Fruit fly (Drosophila melanogaster) whole organism, prepupa: Measurements from ENCODE around the gene CG7218.

Experiments
- Blimp-1 ChIP-seq: fragments of 200-800 bp; sonication (Bioruptor generic); optimal IDR thresholded peaks from 3 replicates; lab custom pipeline; 2017; ENCODE audit warnings: missing biosample characterization, missing genetic modification characterization, mild to moderate bottlenecking, moderate library complexity, missing genetic modification reagents
- CG10631 ChIP-seq: fragments of 200-800 bp; sonication (Bioruptor generic); optimal IDR thresholded peaks from 2 replicates; lab custom pipeline; 2016; ENCODE audit warnings: missing biosample characterization, missing genetic modification characterization
- CG10669 ChIP-seq: fragments of 200-800 bp; sonication (Bioruptor generic); optimal IDR thresholded peaks from 3 replicates; lab custom pipeline; 2018; ENCODE audit warnings: missing biosample characterization, mild to moderate bottlenecking, missing genetic modification characterization, moderate library complexity
- CG11294 ChIP-seq: fragments of 200-800 bp; sonication (Bioruptor generic); IDR thresholded peaks from 2 replicates; pipeline ENCODE4 v1.3.6; 2022; ENCODE audit warnings: missing biosample characterization, missing genetic modification characterization
- CG11762 ChIP-seq: fragments of 200-800 bp; sonication (Bioruptor generic); optimal IDR thresholded peaks from 3 replicates; lab custom pipeline; 2016; ENCODE audit warnings: missing biosample characterization, missing genetic modification characterization; ENCODE audit not compliant: insufficient read depth
- CG11902 ChIP-seq: fragments of 200-800 bp; sonication (Bioruptor generic); optimal IDR thresholded peaks from 3 replicates; lab custom pipeline; 2016; ENCODE audit warnings: missing biosample characterization, missing genetic modification characterization
- CG15336 ChIP-seq: fragments of 200-800 bp; sonication (Bioruptor generic); IDR thresholded peaks from 2 replicates; pipeline ENCODE4 v1.3.6; 2022; ENCODE audit warnings: missing biosample characterization, missing genetic modification characterization
- CG16779 ChIP-seq: fragments of 200-800 bp; sonication (Bioruptor generic); optimal IDR thresholded peaks from 3 replicates; lab custom pipeline; 2017; ENCODE audit warnings: missing biosample characterization, mild to moderate bottlenecking, missing genetic modification characterization
- CG3032 ChIP-seq: fragments of 200-800 bp; optimal IDR thresholded peaks from 2 replicates; lab custom pipeline; 2019; ENCODE audit warnings: missing biosample characterization, mild to moderate bottlenecking, missing genetic modification characterization, moderate library complexity
- CG31627 ChIP-seq: fragments of 200-800 bp; sonication (Bioruptor generic); optimal IDR thresholded peaks from 3 replicates; lab custom pipeline; 2016; ENCODE audit warnings: missing biosample characterization, missing genetic modification characterization
- CG32006 ChIP-seq: fragments of 200-800 bp; sonication (Bioruptor generic); optimal IDR thresholded peaks from 3 replicates; lab custom pipeline; 2017; ENCODE audit warnings: missing biosample characterization, mild to moderate bottlenecking, missing genetic modification characterization
- CG34406 ChIP-seq: fragments of 200-800 bp; sonication (Bioruptor generic); optimal IDR thresholded peaks from 3 replicates; lab custom pipeline; 2016; ENCODE audit warnings: missing biosample characterization, missing genetic modification characterization
- CG3919 ChIP-seq: fragments of 200-800 bp; sonication (Bioruptor generic); optimal IDR thresholded peaks from 3 replicates; lab custom pipeline; 2016; ENCODE audit warnings: missing biosample characterization, missing genetic modification characterization
- CG6163 ChIP-seq: fragments of 200-800 bp; sonication (Bioruptor generic); IDR thresholded peaks from 3 replicates; pipeline ENCODE4 v1.3.6; 2022; ENCODE audit warnings: missing biosample characterization, missing genetic modification characterization
- CG6276 ChIP-seq: fragments of 200-800 bp; sonication (Bioruptor generic); optimal IDR thresholded peaks from 2 replicates; lab custom pipeline; 2017; ENCODE audit warnings: missing biosample characterization, mild to moderate bottlenecking, missing genetic modification characterization
- CG6792 ChIP-seq: fragments of 200-800 bp; sonication (Bioruptor generic); optimal IDR thresholded peaks from 3 replicates; lab custom pipeline; 2016; ENCODE audit warnings: missing biosample characterization, missing genetic modification characterization
- CG6808 ChIP-seq: fragments of 200-800 bp; sonication (Bioruptor generic); optimal IDR thresholded peaks from 3 replicates; lab custom pipeline; 2017; ENCODE audit warnings: missing biosample characterization, missing genetic modification characterization, mild to moderate bottlenecking, moderate library complexity, missing genetic modification reagents
- CG6854 ChIP-seq: fragments of 200-800 bp; sonication (Bioruptor generic); optimal IDR thresholded peaks from 2 replicates; lab custom pipeline; 2017; ENCODE audit warnings: missing biosample characterization, mild to moderate bottlenecking, missing genetic modification characterization
- CG7368 ChIP-seq: fragments of 200-800 bp; sonication (Bioruptor generic); optimal IDR thresholded peaks from 3 replicates; lab custom pipeline; 2016; ENCODE audit warnings: missing biosample characterization, missing genetic modification characterization
- CG8119 ChIP-seq: fragments of 200-800 bp; sonication (Bioruptor generic); IDR thresholded peaks from 3 replicates; pipeline ENCODE4 v1.3.6; 2022; ENCODE audit warnings: missing biosample characterization, missing genetic modification characterization
- CG8319 ChIP-seq: fragments of 200-800 bp; sonication (Bioruptor generic); optimal IDR thresholded peaks from 3 replicates; lab custom pipeline; 2016; ENCODE audit warnings: missing biosample characterization, missing genetic modification characterization
- CG8632 ChIP-seq: fragments of 200-800 bp; sonication (Bioruptor generic); optimal IDR thresholded peaks from 3 replicates; lab custom pipeline; 2016; ENCODE audit warnings: missing biosample characterization, missing genetic modification characterization
- CG9139 ChIP-seq: fragments of 200-800 bp; sonication (Bioruptor generic); optimal IDR thresholded peaks from 3 replicates; lab custom pipeline; 2017; ENCODE audit warnings: missing biosample characterization, mild to moderate bottlenecking, missing genetic modification characterization
- Eip75B ChIP-seq: fragments of 200-800 bp; sonication (Bioruptor generic); optimal IDR thresholded peaks from 3 replicates; lab custom pipeline; 2016; ENCODE audit warnings: missing biosample characterization, missing genetic modification characterization
- Eip78C ChIP-seq: fragments of 200-800 bp; sonication (Bioruptor generic); peaks from one replicate; lab custom pipeline; 2016; ENCODE audit warnings: missing biosample characterization, missing genetic modification characterization
- Eip93F ChIP-seq: fragments of 200-800 bp; sonication (Bioruptor generic); optimal IDR thresholded peaks from 2 replicates; lab custom pipeline; 2016; ENCODE audit warnings: missing biosample characterization, mild to moderate bottlenecking, missing genetic modification characterization
- Ets21C ChIP-seq: fragments of 200-800 bp; sonication (Bioruptor generic); optimal IDR thresholded peaks from 3 replicates; lab custom pipeline; 2016; ENCODE audit warnings: missing biosample characterization, missing genetic modification characterization
- Gug ChIP-seq: fragments of 200-800 bp; sonication (Bioruptor generic); IDR thresholded peaks from 2 replicates; pipeline ENCODE4 v1.3.6; 2022; ENCODE audit warnings: missing biosample characterization, missing genetic modification characterization
- Hr38 ChIP-seq: sonication (Bioruptor generic); optimal IDR thresholded peaks from 2 replicates; lab custom pipeline; 2016; ENCODE audit warnings: missing biosample characterization, missing genetic modification characterization
- Hr39 ChIP-seq: fragments of 200-800 bp; sonication (Bioruptor generic); optimal IDR thresholded peaks from 2 replicates; lab custom pipeline; 2016; ENCODE audit warnings: missing biosample characterization, missing genetic modification characterization
- Hr4 ChIP-seq: fragments of 200-800 bp; sonication (Bioruptor generic); optimal IDR thresholded peaks from 3 replicates; lab custom pipeline; 2016; ENCODE audit warnings: missing biosample characterization, missing genetic modification characterization
- Lpt ChIP-seq: fragments of 200-800 bp; sonication (Bioruptor generic); optimal IDR thresholded peaks from 3 replicates; lab custom pipeline; 2016; ENCODE audit warnings: missing biosample characterization, missing genetic modification characterization
- Smox ChIP-seq: fragments of 200-800 bp; sonication (Bioruptor generic); optimal IDR thresholded peaks from 3 replicates; lab custom pipeline; 2016; ENCODE audit warnings: missing biosample characterization, missing genetic modification characterization
- Sox14 ChIP-seq: fragments of 200-800 bp; sonication (Bioruptor generic); optimal IDR thresholded peaks from 3 replicates; lab custom pipeline; 2016; ENCODE audit warnings: missing biosample characterization, missing genetic modification characterization
- achi ChIP-seq: fragments of 200-800 bp; sonication (Bioruptor generic); optimal IDR thresholded peaks from 3 replicates; lab custom pipeline; 2016; ENCODE audit warnings: missing biosample characterization, missing genetic modification characterization
- acj6 ChIP-seq: fragments of 200-800 bp; sonication (Bioruptor generic); optimal IDR thresholded peaks from 3 replicates; lab custom pipeline; 2016; ENCODE audit warnings: missing biosample characterization, missing genetic modification characterization
- cyc ChIP-seq: fragments of 200-800 bp; sonication (Bioruptor generic); optimal IDR thresholded peaks from 3 replicates; lab custom pipeline; 2016; ENCODE audit warnings: missing biosample characterization, missing genetic modification characterization
- dac ChIP-seq: fragments of 200-800 bp; sonication (Bioruptor generic); optimal IDR thresholded peaks from 2 replicates; lab custom pipeline; 2017; ENCODE audit warnings: missing biosample characterization, mild to moderate bottlenecking, missing genetic modification characterization
- dsx ChIP-seq: fragments of 200-800 bp; optimal IDR thresholded peaks from 3 replicates; lab custom pipeline; 2019; ENCODE audit warnings: missing biosample characterization, mild to moderate bottlenecking, missing genetic modification characterization, moderate library complexity; ENCODE audit not compliant: poor library complexity, severe bottlenecking
- eg ChIP-seq: fragments of 200-800 bp; sonication (Bioruptor generic); IDR thresholded peaks from 3 replicates; pipeline ENCODE4 v1.3.6; 2022; ENCODE audit warnings: missing biosample characterization, missing genetic modification characterization
- esn ChIP-seq: fragments of 200-800 bp; sonication (Bioruptor generic); optimal IDR thresholded peaks from 2 replicates; lab custom pipeline; 2016; ENCODE audit warnings: missing biosample characterization, mild to moderate bottlenecking, missing genetic modification characterization, moderate library complexity
- fd59A ChIP-seq: fragments of 200-800 bp; sonication (Bioruptor generic); optimal IDR thresholded peaks from 2 replicates; lab custom pipeline; 2017; ENCODE audit warnings: missing biosample characterization, mild to moderate bottlenecking, missing genetic modification characterization, missing genetic modification reagents
- fd85E ChIP-seq: fragments of 200-800 bp; sonication (Bioruptor generic); optimal IDR thresholded peaks from 3 replicates; lab custom pipeline; 2016; ENCODE audit warnings: missing biosample characterization, missing genetic modification characterization
- fkh ChIP-seq: fragments of 200-800 bp; sonication (Bioruptor generic); optimal IDR thresholded peaks from 3 replicates; lab custom pipeline; 2017; ENCODE audit warnings: missing biosample characterization, mild to moderate bottlenecking, missing genetic modification characterization, moderate library complexity
- lz ChIP-seq: fragments of 200-800 bp; sonication (Bioruptor generic); optimal IDR thresholded peaks from 3 replicates; lab custom pipeline; 2016; ENCODE audit warnings: missing biosample characterization, missing genetic modification characterization
- net ChIP-seq: fragments of 200-800 bp; sonication (Bioruptor generic); optimal IDR thresholded peaks from 3 replicates; lab custom pipeline; 2016; ENCODE audit warnings: missing biosample characterization, missing genetic modification characterization
- pdm3 ChIP-seq: fragments of 200-800 bp; sonication (Bioruptor generic); optimal IDR thresholded peaks from 3 replicates; lab custom pipeline; 2016; ENCODE audit warnings: missing biosample characterization, missing genetic modification characterization
- salr ChIP-seq, 2 experiments: fragments of 200-800 bp; sonication (Bioruptor generic); optimal IDR thresholded peaks; 3 replicates each; lab custom pipeline; 2016 to 2018; ENCODE audit warnings: missing biosample characterization in 2 of 2, missing genetic modification characterization in 2 of 2, mild to moderate bottlenecking in 1 of 2
- spab ChIP-seq: fragments of 200-800 bp; sonication (Bioruptor generic); optimal IDR thresholded peaks from 2 replicates; lab custom pipeline; 2017; ENCODE audit warnings: missing biosample characterization, mild to moderate bottlenecking, missing genetic modification characterization, missing genetic modification reagents
- ss ChIP-seq, 2 experiments: fragments of 200-800 bp; sonication (Bioruptor generic); optimal IDR thresholded peaks; 2 replicates in 1 of 2; 3 replicates in 1 of 2; lab custom pipeline; 2017 to 2018; ENCODE audit warnings: mild to moderate bottlenecking in 2 of 2, missing biosample characterization in 2 of 2, missing genetic modification characterization in 2 of 2, moderate library complexity in 1 of 2
- svp ChIP-seq: fragments of 200-800 bp; sonication (Bioruptor generic); peaks from one replicate; lab custom pipeline; 2016; ENCODE audit warnings: missing biosample characterization, missing genetic modification characterization
- topi ChIP-seq: fragments of 200-800 bp; sonication (Bioruptor generic); optimal IDR thresholded peaks from 3 replicates; lab custom pipeline; 2016; ENCODE audit warnings: missing biosample characterization, missing genetic modification characterization
- vri ChIP-seq: fragments of 200-800 bp; sonication (Bioruptor generic); optimal IDR thresholded peaks from 3 replicates; lab custom pipeline; 2016; ENCODE audit warnings: missing biosample characterization, mild to moderate bottlenecking, missing genetic modification characterization

Gene CG7218

DNA sequence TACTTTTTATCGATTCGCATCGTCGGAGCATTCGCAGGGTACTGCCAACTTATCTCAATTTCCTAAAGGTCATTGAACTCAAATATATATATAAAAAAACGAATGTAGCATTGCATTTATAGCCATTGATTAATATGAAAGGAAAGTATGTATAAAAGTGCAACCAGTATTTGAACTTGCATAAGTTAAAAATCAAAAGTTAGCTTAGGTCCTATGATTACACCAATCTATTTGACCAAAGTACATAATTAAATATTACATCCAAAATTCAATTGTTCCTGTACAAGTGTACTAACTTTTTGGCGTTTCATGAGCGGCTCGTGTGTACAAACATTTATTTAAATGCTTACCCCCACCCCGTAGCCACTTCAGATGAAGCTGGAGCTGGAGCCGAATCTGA lies 6.7 kb downstream of the CG7218 start:
- TF ChIP-seq Blimp-1 (GFP tag; lab: Kevin White, UChicago): no peak
- TF ChIP-seq CG15336 (GFP tag; lab: Robert Waterston, UW): no peak
- no peak for TF ChIP-seq dsx
- TF ChIP-seq CG3032 (tag; lab: Kevin White, UChicago): peak; percentile 77
- peak; percentile 6 to 34 for TF ChIP-seq ss (GFP tag; optimal IDR thresholded peaks at IDR 0.05; lab: Kevin White, UChicago)
- no peak for TF ChIP-seq Hr38 (GFP tag; lab: Kevin White, UChicago)
- TF ChIP-seq esn (GFP tag; lab: Kevin White, UChicago): peak; percentile 74
- no peak for TF ChIP-seq eg (GFP tag; lab: Robert Waterston, UW)
- peak; percentile 55 for TF ChIP-seq pdm3 (GFP tag; lab: Kevin White, UChicago)
- TF ChIP-seq CG7368 (GFP tag; lab: Kevin White, UChicago): no peak
- peak; percentile 63 for TF ChIP-seq CG8632 (GFP tag; lab: Kevin White, UChicago)
- no peak for TF ChIP-seq CG6276 (GFP tag; lab: Kevin White, UChicago)
- TF ChIP-seq CG3919 (GFP tag; lab: Kevin White, UChicago): peak; percentile 33
- peak; percentile 89 for TF ChIP-seq Eip78C (GFP tag; lab: Kevin White, UChicago)
- TF ChIP-seq Gug (GFP tag; lab: Robert Waterston, UW): no peak
- no peak for TF ChIP-seq CG11762 (GFP tag; lab: Kevin White, UChicago)
- TF ChIP-seq Smox: peak; percentile 59
- TF ChIP-seq Sox14 (GFP tag; lab: Kevin White, UChicago): peak; percentile 54
- no peak for TF ChIP-seq CG6163 (GFP tag; lab: Robert Waterston, UW)
- TF ChIP-seq CG16779 (tag; lab: Kevin White, UChicago): no peak
- peak; percentile 44 for TF ChIP-seq CG6792 (GFP tag; lab: Kevin White, UChicago)
- no peak for TF ChIP-seq CG11294
- peak; percentile 45 for TF ChIP-seq cyc (GFP tag; lab: Kevin White, UChicago)
- TF ChIP-seq svp (GFP tag; lab: Kevin White, UChicago): peak; percentile 81
- no peak for TF ChIP-seq vri (GFP tag; lab: Kevin White, UChicago)
- peak; percentile 45 for TF ChIP-seq CG32006 (GFP tag; lab: Kevin White, UChicago)
- TF ChIP-seq CG8119: no peak
- TF ChIP-seq fkh: no peak
- TF ChIP-seq CG11902 (GFP tag; lab: Kevin White, UChicago): peak; percentile 32
- TF ChIP-seq CG6854 (GFP tag; lab: Kevin White, UChicago): no peak
- peak; percentile 27 for TF ChIP-seq Ets21C (GFP tag; lab: Kevin White, UChicago)
- TF ChIP-seq achi (GFP tag; lab: Kevin White, UChicago): peak; percentile 40
- TF ChIP-seq CG10669 (GFP tag; lab: Kevin White, UChicago): no peak
- TF ChIP-seq spab (GFP tag; lab: Kevin White, UChicago): peak; percentile 13
- TF ChIP-seq CG34406 (GFP tag; lab: Kevin White, UChicago): peak; percentile 55
- TF ChIP-seq fd59A (GFP tag; lab: Kevin White, UChicago): peak; percentile 36
- TF ChIP-seq Eip75B: peak; percentile 30
- no peak for TF ChIP-seq fd85E (GFP tag; lab: Kevin White, UChicago)
- peak in 1 of 2 experiments; percentile 36 for TF ChIP-seq salr (GFP tag; optimal IDR thresholded peaks at IDR 0.05; lab: Kevin White, UChicago)
- peak; percentile 60 for TF ChIP-seq lz
- no peak for TF ChIP-seq CG8319
- TF ChIP-seq Hr4 (GFP tag; lab: Kevin White, UChicago): no peak
- no peak for TF ChIP-seq CG6808 (GFP tag; lab: Kevin White, UChicago)
- TF ChIP-seq CG9139 (GFP tag; lab: Kevin White, UChicago): no peak
- TF ChIP-seq topi: peak; percentile 67
- TF ChIP-seq dac (GFP tag; lab: Kevin White, UChicago): no peak
- TF ChIP-seq net (GFP tag; lab: Kevin White, UChicago): peak; percentile 20
- no peak for TF ChIP-seq Eip93F (GFP tag; lab: Kevin White, UChicago)
- TF ChIP-seq Hr39 (GFP tag; lab: Kevin White, UChicago): peak; percentile 47
- no peak for TF ChIP-seq Lpt (GFP tag; lab: Kevin White, UChicago)
- TF ChIP-seq CG31627: peak; percentile 50
- TF ChIP-seq acj6 (GFP tag; lab: Kevin White, UChicago): peak; percentile 44
- peak; percentile 36 for TF ChIP-seq CG10631 (GFP tag; lab: Kevin White, UChicago)
